Worm (Caenorhabditis elegans): Measurements from ENCODE around the gene algn-11.

Gene algn-11

ce11 chrIII:7299466-7299865 is 9.1 kb upstream of the algn-11 start, which contains the start of the genes B0361.14 and B0361.9:
B0361.14 (minus strand) TSS chrIII:7299531.
B0361.9 (minus strand) TSS chrIII:7299631.
- peak; percentile 61 for TF ChIP-seq ceh-16 (tag; optimal IDR thresholded peaks at IDR 0.05)
- TF ChIP-seq blmp-1 (tag; optimal IDR thresholded peaks at IDR 0.05; ENCODE audit: insufficient read depth): peak; percentile 45
- no peak for TF ChIP-seq sem-4 (tag; optimal IDR thresholded peaks at IDR 0.05)
- TF ChIP-seq fos-1 (tag; optimal IDR thresholded peaks at IDR 0.05): peak; percentile 14
- peak in 1 of 2 experiments; percentile 17 for TF ChIP-seq mdl-1 (tag; optimal IDR thresholded peaks at IDR 0.05)
- no peak for TF ChIP-seq nhr-21 (tag; optimal IDR thresholded peaks at IDR 0.05)
- TF ChIP-seq ama-1 (optimal IDR thresholded peaks at IDR 0.05): peak; percentile 41
- TF ChIP-seq ceh-82 (tag; optimal IDR thresholded peaks at IDR 0.05): no peak
- peak; percentile 37 for TF ChIP-seq sma-9 (GFP tag; optimal IDR thresholded peaks at IDR 0.05)
- TF ChIP-seq sma-9 (tag; optimal IDR thresholded peaks at IDR 0.05): no peak
- peak; percentile 55 for TF ChIP-seq nhr-25 (tag; optimal IDR thresholded peaks at IDR 0.05)

DNA sequence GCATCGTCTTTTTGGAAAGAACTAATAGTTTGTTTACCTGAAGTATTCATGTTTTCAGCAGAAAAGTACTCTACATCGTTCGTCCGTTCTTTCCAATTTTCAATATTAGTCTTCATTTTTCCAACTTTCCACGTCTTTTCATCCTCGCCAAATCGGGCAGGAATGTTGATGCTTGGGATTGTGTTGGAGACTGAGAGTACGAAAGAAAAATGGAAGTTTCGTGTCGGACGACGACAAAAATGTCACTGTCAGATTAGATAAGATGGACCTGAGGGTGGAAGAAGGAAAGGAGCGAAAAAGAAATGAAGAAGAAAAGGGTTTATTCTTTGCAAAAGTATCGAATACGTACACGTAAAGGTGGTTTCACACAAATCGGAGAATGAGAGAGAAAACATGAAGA is 7.7 kb upstream of the algn-11 start:
- peak; percentile 29 for TF ChIP-seq nhr-25 (tag; optimal IDR thresholded peaks at IDR 0.05)
- peak; percentile 55 for TF ChIP-seq ama-1 (optimal IDR thresholded peaks at IDR 0.05)
- peak; percentile 14 for TF ChIP-seq sma-9 (GFP tag; optimal IDR thresholded peaks at IDR 0.05)
- no peak for TF ChIP-seq sma-9 (tag; optimal IDR thresholded peaks at IDR 0.05)
- peak; percentile 22 for TF ChIP-seq nhr-21 (tag; optimal IDR thresholded peaks at IDR 0.05)
- no peak for TF ChIP-seq unc-62 (GFP tag; optimal IDR thresholded peaks at IDR 0.05)
- peak; percentile 16 for TF ChIP-seq blmp-1 (tag; optimal IDR thresholded peaks at IDR 0.05; ENCODE audit: insufficient read depth)
- peak; percentile 13 for TF ChIP-seq ceh-16 (tag; optimal IDR thresholded peaks at IDR 0.05)
- TF ChIP-seq egl-27 (tag; optimal IDR thresholded peaks at IDR 0.05): no peak

DNA sequence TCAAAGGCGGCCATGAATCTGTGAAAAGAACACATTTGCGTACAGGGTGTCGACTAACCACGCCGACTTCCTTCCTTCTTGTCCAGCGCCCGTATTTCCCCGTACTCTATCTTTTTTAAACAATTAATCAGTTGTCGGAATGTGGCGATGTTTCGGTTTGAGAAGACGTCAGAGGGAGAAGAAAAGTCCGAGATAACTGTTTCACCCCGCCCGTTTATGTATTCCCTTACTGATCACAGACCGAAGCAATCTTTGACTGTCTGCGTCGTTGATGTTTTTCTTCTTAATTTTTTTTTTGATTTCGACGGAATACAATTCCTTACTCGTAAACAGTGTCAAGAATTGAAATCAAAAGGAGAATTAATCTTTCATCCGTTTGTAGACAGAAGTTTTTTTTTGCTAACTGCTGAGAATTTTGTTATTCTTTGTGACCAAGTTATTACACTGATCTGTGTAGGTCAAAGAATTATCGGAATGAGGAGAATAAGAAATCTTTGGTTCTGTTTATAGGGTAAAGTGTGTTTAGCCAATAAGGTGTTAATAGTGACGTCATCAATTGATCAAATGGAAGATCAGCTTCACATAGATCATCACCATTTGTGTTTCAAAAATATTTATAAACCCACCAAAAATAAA is 6.8 kb upstream of the algn-11 start:
- peak; percentile 7 for TF ChIP-seq ceh-16 (tag; optimal IDR thresholded peaks at IDR 0.05)
- no peak for TF ChIP-seq F13H6.1 (tag; optimal IDR thresholded peaks at IDR 0.05)
- peak; percentile 45 for TF ChIP-seq sma-3 (GFP tag; optimal IDR thresholded peaks at IDR 0.05)
- TF ChIP-seq ztf-1 (GFP tag; conservative IDR thresholded peaks at IDR 0.05): no peak
- TF ChIP-seq nhr-12 (tag; optimal IDR thresholded peaks at IDR 0.05): no peak
- TF ChIP-seq gmeb-1 (tag; optimal IDR thresholded peaks at IDR 0.05): no peak
- peak; percentile 28 for TF ChIP-seq nhr-10 (tag; optimal IDR thresholded peaks at IDR 0.05)
- no peak for TF ChIP-seq unc-62 (GFP tag; optimal IDR thresholded peaks at IDR 0.05)
- TF ChIP-seq nhr-21 (tag; optimal IDR thresholded peaks at IDR 0.05): peak; percentile 10
- no peak for TF ChIP-seq mbf-1 (tag; optimal IDR thresholded peaks at IDR 0.05)
- TF ChIP-seq fos-1 (tag; optimal IDR thresholded peaks at IDR 0.05): no peak
- TF ChIP-seq nhr-77 (tag; optimal IDR thresholded peaks at IDR 0.05): no peak
- TF ChIP-seq Y55F3AM.14 (GFP tag; optimal IDR thresholded peaks at IDR 0.05): no peak
- no peak for TF ChIP-seq elt-1 (tag; optimal IDR thresholded peaks at IDR 0.05)
- TF ChIP-seq aly-2 (tag; optimal IDR thresholded peaks at IDR 0.05): no peak
- no peak for TF ChIP-seq lin-13 (GFP tag; optimal IDR thresholded peaks at IDR 0.05)
- peak; percentile 16 for TF ChIP-seq blmp-1 (tag; optimal IDR thresholded peaks at IDR 0.05; ENCODE audit: insufficient read depth)
- no peak for TF ChIP-seq nhr-129 (tag; optimal IDR thresholded peaks at IDR 0.05)
- TF ChIP-seq nhr-25 (tag; optimal IDR thresholded peaks at IDR 0.05): peak; percentile 52
- peak; percentile 71 for TF ChIP-seq sma-9 (GFP tag; optimal IDR thresholded peaks at IDR 0.05)
- no peak for TF ChIP-seq sma-9 (tag; optimal IDR thresholded peaks at IDR 0.05)
- no peak for TF ChIP-seq ztf-4 (tag; optimal IDR thresholded peaks at IDR 0.05)
- TF ChIP-seq nhr-237 (tag; optimal IDR thresholded peaks at IDR 0.05): no peak
- no peak for TF ChIP-seq ceh-82 (tag; optimal IDR thresholded peaks at IDR 0.05)
- no peak for TF ChIP-seq snpc-4 (tag; optimal IDR thresholded peaks at IDR 0.05)
- peak; percentile 3 for TF ChIP-seq crh-2 (tag; optimal IDR thresholded peaks at IDR 0.05)
- TF ChIP-seq nhr-11 (tag; optimal IDR thresholded peaks at IDR 0.05): no peak

DNA sequence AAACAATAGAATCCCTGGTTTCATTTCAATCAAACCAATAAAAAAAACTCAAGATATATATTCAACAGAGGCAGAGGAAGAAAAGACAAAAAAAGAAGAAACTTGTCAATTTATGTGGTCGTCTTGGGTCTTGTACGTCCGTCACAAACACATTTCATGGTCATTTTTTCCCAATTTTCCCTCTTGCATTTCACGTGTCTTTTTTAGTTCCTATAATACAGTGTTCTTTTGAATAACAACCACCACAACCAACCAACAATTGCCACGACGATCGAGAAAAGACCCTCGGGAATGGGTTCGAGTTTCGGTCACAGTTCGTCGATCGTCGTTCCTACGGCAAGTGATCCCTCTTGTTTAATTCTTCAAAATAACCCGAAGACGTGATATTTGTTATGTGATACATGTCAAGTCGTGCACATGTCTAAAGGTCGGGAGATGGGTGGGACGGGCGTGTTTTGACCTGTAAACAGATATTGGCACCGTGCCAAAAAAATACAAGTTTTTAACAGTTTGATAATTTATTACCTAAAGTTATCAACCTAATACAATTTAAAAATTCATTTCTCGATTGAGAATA is 5.8 kb upstream of the algn-11 start:
- peak; percentile 52 for TF ChIP-seq sem-4 (tag; optimal IDR thresholded peaks at IDR 0.05)
- peak; percentile 7 for TF ChIP-seq blmp-1 (tag; optimal IDR thresholded peaks at IDR 0.05; ENCODE audit: insufficient read depth)
- TF ChIP-seq lsy-2 (tag; optimal IDR thresholded peaks at IDR 0.05): peak in 1 of 2 experiments; percentile 13
- TF ChIP-seq aly-2 (tag; optimal IDR thresholded peaks at IDR 0.05): no peak
- no peak for TF ChIP-seq nhr-23 (tag; optimal IDR thresholded peaks at IDR 0.05)
- peak; percentile 56 for TF ChIP-seq crh-2 (tag; optimal IDR thresholded peaks at IDR 0.05)
- TF ChIP-seq nhr-25 (tag; optimal IDR thresholded peaks at IDR 0.05): peak; percentile 69
